Fruit fly (Drosophila melanogaster) whole organism, embryonic: ENCODE measurements around the gene mRpL19.

Experiments
- CG12299 ChIP-seq: fragments of 200-800 bp; sonication (Bioruptor generic); optimal IDR thresholded peaks from 2 replicates; lab custom pipeline; 2018; ENCODE audit warnings: missing biosample characterization, mild to moderate bottlenecking, missing genetic modification characterization
- CG12659 ChIP-seq: fragments of 200-800 bp; sonication (Bioruptor generic); optimal IDR thresholded peaks from 3 replicates; lab custom pipeline; 2017; ENCODE audit warnings: mild to moderate bottlenecking, missing biosample characterization, missing genetic modification reagents, missing genetic modification characterization
- CG13287 ChIP-seq: fragments of 200-800 bp; sonication (Bioruptor generic); IDR thresholded peaks from 2 replicates; pipeline ENCODE4 v1.3.6; 2022; ENCODE audit warnings: missing biosample characterization, missing genetic modification characterization; ENCODE audit not compliant: partially characterized antibody
- CG14710 ChIP-seq: fragments of 200-800 bp; sonication (Bioruptor generic); optimal IDR thresholded peaks from 3 replicates; lab custom pipeline; 2019; ENCODE audit warnings: missing biosample characterization, mild to moderate bottlenecking, missing genetic modification characterization, moderate library complexity
- CG14860 ChIP-seq: fragments of 200-800 bp; sonication (Bioruptor generic); IDR thresholded peaks from 3 replicates; pipeline ENCODE4 v1.3.6; 2022; ENCODE audit warnings: missing biosample characterization, missing genetic modification characterization; ENCODE audit not compliant: partially characterized antibody
- CG1602 ChIP-seq: fragments of 200-800 bp; sonication (Bioruptor generic); optimal IDR thresholded peaks from 3 replicates; lab custom pipeline; 2016; ENCODE audit warnings: missing biosample characterization, missing genetic modification characterization
- CG17328 ChIP-seq: fragments of 200-800 bp; sonication (Bioruptor generic); IDR thresholded peaks from 2 replicates; pipeline ENCODE4 v1.3.6; 2022; ENCODE audit warnings: missing biosample characterization, missing genetic modification characterization
- CG18764 ChIP-seq: fragments of 200-800 bp; sonication (Bioruptor generic); optimal IDR thresholded peaks from 3 replicates; lab custom pipeline; 2016; ENCODE audit warnings: missing biosample characterization, missing genetic modification characterization
- CG31388 ChIP-seq: fragments of 200-800 bp; sonication (Bioruptor generic); optimal IDR thresholded peaks from 2 replicates; lab custom pipeline; 2016; ENCODE audit warnings: missing biosample characterization, missing genetic modification characterization
- CG31441 ChIP-seq: fragments of 200-800 bp; sonication (Bioruptor generic); IDR thresholded peaks from 2 replicates; pipeline ENCODE4 v1.3.6; 2022; ENCODE audit warnings: missing biosample characterization, missing genetic modification characterization
- CG34224 ChIP-seq: fragments of 200-800 bp; sonication (Bioruptor generic); IDR thresholded peaks from 3 replicates; pipeline ENCODE4 v1.3.6; 2022; ENCODE audit warnings: missing biosample characterization, missing genetic modification characterization; ENCODE audit not compliant: partially characterized antibody
- CG4282 ChIP-seq: fragments of 200-800 bp; sonication (Bioruptor generic); optimal IDR thresholded peaks from 2 replicates; lab custom pipeline; 2016; ENCODE audit warnings: missing biosample characterization, missing genetic modification characterization
- CG6683 ChIP-seq: fragments of 200-800 bp; sonication (Bioruptor generic); optimal IDR thresholded peaks from 2 replicates; lab custom pipeline; 2017; ENCODE audit warnings: missing biosample characterization, mild to moderate bottlenecking, missing genetic modification characterization, missing genetic modification reagents
- CG7745 ChIP-seq: fragments of 200-800 bp; sonication (Bioruptor generic); optimal IDR thresholded peaks from 2 replicates; lab custom pipeline; 2018; ENCODE audit warnings: missing biosample characterization, mild to moderate bottlenecking, missing genetic modification characterization, moderate library complexity
- CG8281 ChIP-seq: fragments of 200-800 bp; sonication (Bioruptor generic); optimal IDR thresholded peaks from 2 replicates; lab custom pipeline; 2018; ENCODE audit warnings: missing biosample characterization, mild to moderate bottlenecking, missing genetic modification characterization, moderate library complexity
- CG8478 ChIP-seq: fragments of >200 bp; optimal IDR thresholded peaks from 2 replicates; lab custom pipeline; 2018
- CG8944 ChIP-seq: fragments of 200-800 bp; sonication (Bioruptor generic); optimal IDR thresholded peaks from 3 replicates; lab custom pipeline; 2016; ENCODE audit warnings: missing biosample characterization, missing genetic modification characterization
- Chrac-16 ChIP-seq: fragments of 200-800 bp; sonication (Bioruptor generic); optimal IDR thresholded peaks from 3 replicates; lab custom pipeline; 2016; ENCODE audit warnings: missing biosample characterization, missing genetic modification characterization
- CoRest ChIP-seq: fragments of 200-800 bp; sonication (Bioruptor generic); optimal IDR thresholded peaks from 3 replicates; lab custom pipeline; 2018; ENCODE audit warnings: missing biosample characterization, mild to moderate bottlenecking, missing genetic modification characterization, moderate library complexity
- D19A ChIP-seq: fragments of 200-800 bp; optimal IDR thresholded peaks from 3 replicates; lab custom pipeline; 2019; ENCODE audit warnings: missing biosample characterization, mild to moderate bottlenecking, missing genetic modification characterization, moderate library complexity
- Eip74EF ChIP-seq, 2 experiments: fragments of 200-800 bp in 1 of 2; fragments of >200 bp in 1 of 2; sonication (Bioruptor generic) in 1 of 2; optimal IDR thresholded peaks; 2 replicates each; lab custom pipeline; 2017 to 2019; ENCODE audit warnings: missing biosample characterization in 2 of 2, missing genetic modification characterization in 2 of 2, mild to moderate bottlenecking in 1 of 2, moderate library complexity in 1 of 2
- Gug ChIP-seq: fragments of 200-800 bp; sonication (Bioruptor generic); IDR thresholded peaks from 4 replicates; pipeline ENCODE4 v1.3.6; 2022; ENCODE audit warnings: missing biosample characterization, missing genetic modification characterization
- HLH4C ChIP-seq: fragments of 200-800 bp; sonication (Bioruptor generic); IDR thresholded peaks from 3 replicates; pipeline ENCODE4 v1.3.6; 2022; ENCODE audit warnings: missing biosample characterization, missing genetic modification characterization; ENCODE audit not compliant: partially characterized antibody
- Kr ChIP-seq: fragments of 200-800 bp; sonication (Bioruptor generic); optimal IDR thresholded peaks from 2 replicates; lab custom pipeline; 2017; ENCODE audit warnings: missing biosample characterization, mild to moderate bottlenecking, missing genetic modification characterization
- Max ChIP-seq: fragments of 200-800 bp; sonication (Bioruptor generic); optimal IDR thresholded peaks from 2 replicates; lab custom pipeline; 2016; ENCODE audit warnings: missing biosample characterization, mild to moderate bottlenecking, missing genetic modification characterization
- NK7.1 ChIP-seq: fragments of 200-800 bp; sonication (Bioruptor generic); optimal IDR thresholded peaks from 3 replicates; lab custom pipeline; 2016; ENCODE audit warnings: missing biosample characterization, missing genetic modification characterization
- Nf-YB ChIP-seq: fragments of 200-800 bp; sonication (Bioruptor generic); optimal IDR thresholded peaks from 3 replicates; lab custom pipeline; 2019; ENCODE audit warnings: missing biosample characterization, mild to moderate bottlenecking, missing genetic modification characterization, moderate library complexity
- NfI ChIP-seq: fragments of 200-800 bp; sonication (Bioruptor generic); optimal IDR thresholded peaks from 3 replicates; lab custom pipeline; 2018; ENCODE audit warnings: missing biosample characterization, mild to moderate bottlenecking, missing genetic modification characterization, moderate library complexity
- Six4 ChIP-seq: fragments of 200-800 bp; sonication (Bioruptor generic); optimal IDR thresholded peaks from 2 replicates; lab custom pipeline; 2016; ENCODE audit warnings: missing biosample characterization, missing genetic modification characterization
- Ssrp ChIP-seq: fragments of 200-800 bp; sonication (Bioruptor generic); optimal IDR thresholded peaks from 2 replicates; lab custom pipeline; 2018; ENCODE audit warnings: missing biosample characterization, mild to moderate bottlenecking, missing genetic modification characterization, moderate library complexity
- Taf1 ChIP-seq: fragments of 200-800 bp; sonication (Bioruptor generic); IDR thresholded peaks from 2 replicates; pipeline ENCODE4 v1.3.6; 2022; ENCODE audit warnings: missing biosample characterization, missing genetic modification characterization
- abd-A ChIP-seq: fragments of 200-800 bp; sonication (Bioruptor generic); optimal IDR thresholded peaks from 3 replicates; lab custom pipeline; 2019; ENCODE audit warnings: missing biosample characterization, mild to moderate bottlenecking, missing genetic modification characterization, moderate library complexity
- ap ChIP-seq: fragments of 200-800 bp; sonication (Bioruptor generic); IDR thresholded peaks from 2 replicates; pipeline ENCODE4 v1.3.6; 2022; ENCODE audit warnings: missing biosample characterization, missing genetic modification characterization
- bcd ChIP-seq: fragments of 200-800 bp; sonication (Bioruptor generic); optimal IDR thresholded peaks from 2 replicates; lab custom pipeline; 2017; ENCODE audit warnings: missing biosample characterization, mild to moderate bottlenecking, missing genetic modification characterization
- dimm ChIP-seq: fragments of 200-800 bp; sonication (Bioruptor generic); IDR thresholded peaks from 2 replicates; pipeline ENCODE4 v1.3.6; 2022; ENCODE audit warnings: missing biosample characterization, missing genetic modification characterization
- gfzf ChIP-seq: fragments of 200-800 bp; sonication (Bioruptor generic); optimal IDR thresholded peaks from 2 replicates; lab custom pipeline; 2016; ENCODE audit warnings: missing biosample characterization, mild to moderate bottlenecking, missing genetic modification characterization, moderate library complexity
- grn ChIP-seq: fragments of 200-800 bp; sonication (Bioruptor generic); optimal IDR thresholded peaks from 3 replicates; lab custom pipeline; 2017; ENCODE audit warnings: missing biosample characterization, missing genetic modification characterization
- gsb ChIP-seq: fragments of 200-800 bp; sonication (Bioruptor generic); IDR thresholded peaks from 2 replicates; pipeline ENCODE4 v1.3.6; 2022; ENCODE audit warnings: missing biosample characterization, missing genetic modification characterization
- kni ChIP-seq: fragments of 200-800 bp; sonication (Bioruptor generic); optimal IDR thresholded peaks from 3 replicates; lab custom pipeline; 2017; ENCODE audit warnings: mild to moderate bottlenecking, missing biosample characterization, missing genetic modification reagents, missing genetic modification characterization
- maf-S ChIP-seq: fragments of 200-800 bp; sonication (Bioruptor generic); optimal IDR thresholded peaks from 2 replicates; lab custom pipeline; 2016; ENCODE audit warnings: missing biosample characterization, missing genetic modification characterization
- oc ChIP-seq: fragments of 200-800 bp; sonication (Bioruptor generic); optimal IDR thresholded peaks from 2 replicates; lab custom pipeline; 2018; ENCODE audit warnings: missing biosample characterization, mild to moderate bottlenecking, missing genetic modification characterization, moderate library complexity
- org-1 ChIP-seq: fragments of 200-800 bp; sonication (Bioruptor generic); optimal IDR thresholded peaks from 2 replicates; lab custom pipeline; 2017; ENCODE audit warnings: missing biosample characterization, missing genetic modification characterization
- p53 ChIP-seq: fragments of 200-800 bp; sonication (Bioruptor generic); optimal IDR thresholded peaks from 2 replicates; lab custom pipeline; 2016; ENCODE audit warnings: missing biosample characterization, missing genetic modification characterization
- ro ChIP-seq: fragments of 200-800 bp; sonication (Bioruptor generic); IDR thresholded peaks from 2 replicates; pipeline ENCODE4 v1.3.6; 2022; ENCODE audit warnings: missing biosample characterization, missing genetic modification characterization
- run ChIP-seq: fragments of 200-800 bp; sonication (Bioruptor generic); optimal IDR thresholded peaks from 3 replicates; lab custom pipeline; 2018; ENCODE audit warnings: missing biosample characterization, mild to moderate bottlenecking, missing genetic modification characterization
- schlank ChIP-seq: fragments of 200-800 bp; sonication (Bioruptor generic); optimal IDR thresholded peaks from 2 replicates; lab custom pipeline; 2018; ENCODE audit warnings: missing biosample characterization, mild to moderate bottlenecking, missing genetic modification characterization
- sisA ChIP-seq: fragments of 200-800 bp; sonication (Bioruptor generic); IDR thresholded peaks from 2 replicates; pipeline ENCODE4 v1.3.6; 2022; ENCODE audit warnings: missing biosample characterization, missing genetic modification characterization
- tgo ChIP-seq: fragments of 200-800 bp; sonication (Bioruptor generic); IDR thresholded peaks from 3 replicates; pipeline ENCODE4 v1.3.6; 2022; ENCODE audit warnings: missing biosample characterization, missing genetic modification characterization
- usp ChIP-seq: fragments of >200 bp; optimal IDR thresholded peaks from 2 replicates; lab custom pipeline; 2017; ENCODE audit warnings: missing biosample characterization, missing genetic modification characterization
- z ChIP-seq: fragments of 200-800 bp; sonication (Bioruptor generic); IDR thresholded peaks from 3 replicates; pipeline ENCODE4 v1.3.6; 2022; ENCODE audit warnings: missing biosample characterization, missing genetic modification characterization

mRpL19 gene

DNA sequence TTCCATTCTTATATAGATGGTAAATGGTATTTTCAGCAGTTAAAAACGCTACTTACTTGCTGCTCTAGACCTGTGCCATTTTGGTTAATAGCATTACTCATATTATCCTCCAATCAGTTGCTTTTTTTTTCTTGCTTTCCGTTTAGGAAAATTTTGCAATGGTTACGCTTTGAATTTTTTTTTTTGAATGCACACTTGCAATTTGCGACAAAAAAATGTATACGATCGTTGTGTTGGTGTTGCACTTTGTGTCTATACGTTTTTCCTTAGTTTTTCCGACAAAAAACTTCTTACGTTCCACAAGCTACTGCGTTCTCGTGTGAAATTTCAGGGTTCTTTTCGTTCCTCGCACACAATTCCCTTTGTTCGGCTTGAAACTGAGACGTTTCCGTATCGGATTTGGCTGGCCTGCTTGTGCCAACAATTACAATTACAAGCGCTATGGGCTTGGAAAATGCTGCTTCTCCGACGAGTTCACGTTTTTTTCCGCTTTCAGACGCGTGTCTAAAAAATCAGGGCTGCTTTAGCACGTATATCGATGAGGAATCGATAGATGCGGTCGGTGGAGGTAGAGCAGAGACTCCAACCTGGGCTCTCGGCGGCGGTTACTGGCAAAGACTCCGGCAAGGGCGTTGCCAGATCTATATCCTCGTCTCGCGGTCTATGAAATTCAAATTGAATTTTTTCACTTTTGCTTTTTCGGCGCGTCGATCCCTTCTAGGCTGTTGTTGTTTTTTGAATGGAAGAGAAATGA lies 13.8 kb upstream of the mRpL19 start (continued):
- no peak for TF ChIP-seq oc (tag; lab: Kevin White, UChicago)
- no peak for TF ChIP-seq Six4 (GFP tag; lab: Kevin White, UChicago)
- no peak for TF ChIP-seq NK7.1
- peak; percentile 88 for TF ChIP-seq HLH4C (GFP tag; lab: Robert Waterston, UW)
- no peak for TF ChIP-seq CG8478
- TF ChIP-seq p53 (GFP tag; lab: Kevin White, UChicago): peak; percentile 80
- peak; percentile 60 for TF ChIP-seq CoRest
- TF ChIP-seq run (tag; lab: Kevin White, UChicago): peak; percentile 41
- peak; percentile 65 for TF ChIP-seq gfzf (GFP tag; lab: Kevin White, UChicago)
- no peak for TF ChIP-seq usp (GFP tag; lab: Kevin White, UChicago)
- no peak for TF ChIP-seq z (GFP tag; lab: Robert Waterston, UW)
- TF ChIP-seq CG14710: peak; percentile 80
- no peak for TF ChIP-seq CG1602 (GFP tag; lab: Kevin White, UChicago)
- no peak for TF ChIP-seq Kr (GFP tag; lab: Kevin White, UChicago)
- TF ChIP-seq NfI (GFP tag; lab: Kevin White, UChicago): peak; percentile 42
- no peak for TF ChIP-seq CG8944
- peak; percentile 76 for TF ChIP-seq Max (GFP tag; lab: Kevin White, UChicago)
- peak; percentile 5 for TF ChIP-seq Chrac-16
- TF ChIP-seq D19A (tag; lab: Kevin White, UChicago): no peak
- TF ChIP-seq abd-A (tag; lab: Kevin White, UChicago): peak; percentile 8
- no peak for TF ChIP-seq kni
- TF ChIP-seq CG13287 (GFP tag; lab: Robert Waterston, UW): peak; percentile 88
- TF ChIP-seq Taf1 (GFP tag; lab: Robert Waterston, UW): no peak
- peak; percentile 78 for TF ChIP-seq CG14860 (GFP tag; lab: Robert Waterston, UW)
- no peak for TF ChIP-seq grn
- TF ChIP-seq gsb: no peak
- peak; percentile 16 for TF ChIP-seq CG18764 (GFP tag; lab: Kevin White, UChicago)
- no peak for TF ChIP-seq dimm (GFP tag; lab: Robert Waterston, UW)
- TF ChIP-seq tgo (GFP tag; lab: Robert Waterston, UW): peak; percentile 30; the same call in 1 of the 3 replicates
- TF ChIP-seq sisA (GFP tag; lab: Robert Waterston, UW): no peak
- peak; percentile 81 for TF ChIP-seq CG34224 (GFP tag; lab: Robert Waterston, UW)
- peak; percentile 84 for TF ChIP-seq CG12659
- TF ChIP-seq org-1 (GFP tag; lab: Kevin White, UChicago): no peak
- no peak; the same call in 3 of the 4 replicates for TF ChIP-seq Gug (GFP tag; lab: Robert Waterston, UW)
- TF ChIP-seq ro (GFP tag; lab: Robert Waterston, UW): no peak
- TF ChIP-seq Eip74EF (GFP tag; optimal IDR thresholded peaks at IDR 0.05; lab: Kevin White, UChicago): peak in 1 of 2 experiments; percentile 14
- TF ChIP-seq ap (GFP tag; lab: Robert Waterston, UW): no peak
- peak; percentile 43 for TF ChIP-seq CG4282 (GFP tag; lab: Kevin White, UChicago)
- TF ChIP-seq Nf-YB (GFP tag; lab: Kevin White, UChicago): no peak
- peak; percentile 40 for TF ChIP-seq maf-S (GFP tag; lab: Kevin White, UChicago)
- no peak for TF ChIP-seq CG8281 (tag; lab: Kevin White, UChicago)
- TF ChIP-seq bcd (GFP tag; lab: Kevin White, UChicago): peak; percentile 45
- no peak for TF ChIP-seq CG7745 (tag; lab: Kevin White, UChicago)
- peak; percentile 16 for TF ChIP-seq schlank (tag; lab: Kevin White, UChicago)
- peak; percentile 60 for TF ChIP-seq CG17328 (GFP tag; lab: Robert Waterston, UW)
- TF ChIP-seq CG31388: no peak
- TF ChIP-seq Ssrp (tag; lab: Kevin White, UChicago): no peak
- peak; percentile 49 for TF ChIP-seq CG12299
- TF ChIP-seq CG31441 (GFP tag; lab: Robert Waterston, UW): no peak; the same call in 1 of the 2 replicates
- no peak for TF ChIP-seq CG6683 (GFP tag; lab: Kevin White, UChicago)
